Worm (Caenorhabditis elegans) whole organism, late embryonic: Measurements from ENCODE around the gene col-38.

Source experiments
- Y22D7AL.16 ChIP-seq: sonication (generic microtip); optimal IDR thresholded peaks from 2 replicates; lab custom pipeline; 2016; ENCODE audit warnings: missing genetic modification characterization, missing compliant biosample characterization
- ama-1 ChIP-seq: fragments of 150-350 bp; optimal IDR thresholded peaks from 2 replicates; lab custom pipeline; 2014
- ceh-9 ChIP-seq: sonication (generic microtip); optimal IDR thresholded peaks from 2 replicates; lab custom pipeline; 2016; ENCODE audit warnings: mild to moderate bottlenecking, missing genetic modification characterization, inconsistent platforms, missing compliant biosample characterization
- dmd-4 ChIP-seq: sonication (generic microtip); optimal IDR thresholded peaks from 2 replicates; lab custom pipeline; 2016; ENCODE audit warnings: borderline replicate concordance, missing genetic modification characterization, missing compliant biosample characterization
- ets-4 ChIP-seq: sonication (generic microtip); optimal IDR thresholded peaks from 2 replicates; lab custom pipeline; 2016; ENCODE audit warnings: missing genetic modification characterization, missing compliant biosample characterization
- fkh-10 ChIP-seq: fragments of 150-350 bp; optimal IDR thresholded peaks from 2 replicates; lab custom pipeline; 2014; ENCODE audit warnings: missing biosample characterization, missing genetic modification reagents, missing genetic modification characterization
- hlh-15 ChIP-seq: sonication (generic microtip); optimal IDR thresholded peaks from 2 replicates; lab custom pipeline; 2016; ENCODE audit warnings: missing genetic modification characterization, missing compliant biosample characterization
- hlh-30 ChIP-seq: sonication (generic microtip); optimal IDR thresholded peaks from 2 replicates; lab custom pipeline; 2017; ENCODE audit warnings: antibody characterized with exemption, missing genetic modification characterization, missing compliant biosample characterization; ENCODE audit not compliant: insufficient read depth
- hlh-8 ChIP-seq: sonication (generic microtip); optimal IDR thresholded peaks from 2 replicates; lab custom pipeline; 2016; ENCODE audit warnings: missing genotype, missing genetic modification characterization, missing compliant biosample characterization
- rnt-1 ChIP-seq: sonication (generic microtip); optimal IDR thresholded peaks from 2 replicates; lab custom pipeline; 2016; ENCODE audit warnings: missing genetic modification characterization, missing compliant biosample characterization
- ztf-16 ChIP-seq: sonication (generic microtip); optimal IDR thresholded peaks from 2 replicates; lab custom pipeline; 2017; ENCODE audit warnings: missing genetic modification characterization, missing compliant biosample characterization

DNA sequence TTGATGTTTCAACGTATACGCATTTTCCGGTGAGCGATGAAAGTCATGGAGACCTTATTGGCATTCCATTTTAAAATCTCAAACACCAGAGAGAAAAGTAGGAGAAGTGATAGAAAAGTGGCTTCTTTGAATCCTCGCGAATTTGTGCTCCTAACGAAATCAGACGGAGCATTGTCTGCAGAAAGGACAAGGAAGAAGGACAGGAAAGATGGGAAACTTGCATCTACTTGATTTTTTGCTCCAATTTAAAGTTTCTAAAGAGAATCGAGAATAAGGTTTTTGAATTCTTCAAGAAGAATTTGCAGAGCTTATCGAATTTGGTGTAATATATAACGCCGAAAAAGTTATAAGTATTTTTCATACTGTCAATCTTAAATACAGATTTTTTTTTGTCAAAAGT is 17.8 kb downstream of the col-38 start:
- TF ChIP-seq rnt-1 (tag; lab: Kevin White, UChicago) (no peak), hlh-30 (no peak), ama-1 (no peak), dmd-4 (tag; lab: Kevin White, UChicago) (no peak), Y22D7AL.16 (tag; lab: Kevin White, UChicago) (no peak), fkh-10 (GFP tag; lab: Kevin White, UChicago) (no peak), ets-4 (tag; lab: Kevin White, UChicago) (no peak), ceh-9 (tag; lab: Kevin White, UChicago) (no peak), hlh-15 (tag; lab: Kevin White, UChicago) (no peak), ztf-16 (tag; lab: Kevin White, UChicago) (no peak), hlh-8 (no peak)
